Worm (Caenorhabditis elegans) whole organism, mixed stage, embryonic: Measurements from ENCODE around the gene C09E9.1.

ENCODE experiments used
- bed-3 ChIP-seq: fragments of 200-800 bp; sonication (Bioruptor generic); optimal IDR thresholded peaks from 3 replicates; lab custom pipeline; 2018; ENCODE audit warnings: mild to moderate bottlenecking, missing genetic modification characterization, moderate library complexity, missing compliant biosample characterization
- blmp-1 ChIP-seq: fragments of 150-350 bp; optimal IDR thresholded peaks from 2 replicates; lab custom pipeline; 2014; ENCODE audit warnings: missing biosample characterization, missing genetic modification characterization
- ces-1 ChIP-seq: fragments of 150-350 bp; optimal IDR thresholded peaks from 2 replicates; lab custom pipeline; 2014; ENCODE audit warnings: missing biosample characterization, missing genetic modification reagents, missing genetic modification characterization
- elt-3 ChIP-seq: fragments of 150-350 bp; optimal IDR thresholded peaks from 2 replicates; lab custom pipeline; 2014; ENCODE audit warnings: missing biosample characterization, missing genetic modification characterization
- lin-13 ChIP-seq: fragments of 150-350 bp; optimal IDR thresholded peaks from 2 replicates; lab custom pipeline; 2014; ENCODE audit warnings: missing biosample characterization, missing genetic modification characterization
- lin-32 ChIP-seq: fragments of 200-800 bp; sonication (Bioruptor generic); optimal IDR thresholded peaks from 2 replicates; lab custom pipeline; 2018; ENCODE audit warnings: mild to moderate bottlenecking, missing genetic modification characterization, missing compliant biosample characterization
- lsy-2 ChIP-seq: fragments of 150-350 bp; optimal IDR thresholded peaks from 2 replicates; lab custom pipeline; 2014; ENCODE audit warnings: missing biosample characterization, missing genetic modification characterization
- mab-5 ChIP-seq: fragments of 150-350 bp; optimal IDR thresholded peaks from 2 replicates; lab custom pipeline; 2014; ENCODE audit warnings: missing biosample characterization, missing genetic modification characterization
- nhr-237 ChIP-seq: fragments of 150-350 bp; optimal IDR thresholded peaks from 2 replicates; lab custom pipeline; 2014; ENCODE audit warnings: missing biosample characterization, missing genetic modification characterization
- nhr-76 ChIP-seq: sonication (generic microtip); optimal IDR thresholded peaks from 2 replicates; lab custom pipeline; 2017; ENCODE audit warnings: missing biosample characterization, missing genetic modification characterization
- pha-4 ChIP-seq: fragments of 150-350 bp; optimal IDR thresholded peaks from 2 replicates; lab custom pipeline; 2018; ENCODE audit warnings: missing biosample characterization, missing genetic modification reagents, missing genetic modification characterization
- sem-2 ChIP-seq: fragments of 200-800 bp; sonication (Bioruptor generic); optimal IDR thresholded peaks from 2 replicates; lab custom pipeline; 2018; ENCODE audit warnings: mild to moderate bottlenecking, missing genetic modification characterization, missing compliant biosample characterization
- snpc-4 ChIP-seq: fragments of 150-350 bp; optimal IDR thresholded peaks from 2 replicates; lab custom pipeline; 2014; ENCODE audit warnings: missing biosample characterization, missing genetic modification characterization
- ztf-11 ChIP-seq: fragments of 150-350 bp; optimal IDR thresholded peaks from 2 replicates; lab custom pipeline; 2014; ENCODE audit warnings: missing biosample characterization, missing genetic modification characterization

DNA sequence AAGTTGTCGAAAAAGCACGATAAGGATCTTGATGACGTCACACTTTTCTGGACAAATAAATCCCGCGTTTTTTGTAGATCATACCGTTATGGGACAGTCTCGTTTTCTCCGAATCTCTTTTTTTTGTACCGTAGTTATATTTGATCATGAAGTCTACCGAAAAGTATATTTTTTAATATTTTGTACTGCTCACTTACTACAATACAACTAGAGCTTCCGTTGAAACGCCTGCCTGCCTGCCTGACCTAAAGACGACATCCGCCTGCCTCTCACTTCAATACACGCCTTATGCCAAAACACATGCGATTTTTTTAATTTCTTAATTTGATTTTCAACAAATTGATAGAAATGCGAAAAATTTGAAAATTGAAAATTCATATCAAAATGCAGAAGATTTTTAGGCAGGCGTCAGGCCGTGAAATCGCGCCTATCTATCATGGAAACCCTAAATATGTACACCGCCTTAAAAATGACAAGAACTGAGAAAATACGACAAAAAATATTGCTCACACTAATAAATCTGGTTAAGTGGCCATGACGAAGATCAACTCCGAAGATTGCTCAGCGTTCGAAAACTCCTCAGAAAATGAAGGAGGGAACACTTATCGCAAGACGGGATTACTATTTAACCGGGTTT is 49.0 kb upstream of the C09E9.1 start, which contains the start of gene W09G12.8:
- no peak for TF ChIP-seq pha-4 (tag; lab: Kevin White, UChicago)
- TF ChIP-seq snpc-4 (tag; lab: Kevin White, UChicago): no peak
- TF ChIP-seq ztf-11 (tag; lab: Kevin White, UChicago): no peak
- TF ChIP-seq ces-1 (GFP tag; lab: Kevin White, UChicago): no peak
- no peak for TF ChIP-seq nhr-76 (tag; lab: Kevin White, UChicago)
- no peak for TF ChIP-seq elt-3 (tag; lab: Kevin White, UChicago)
- no peak for TF ChIP-seq sem-2 (GFP tag; lab: Kevin White, UChicago)
- TF ChIP-seq lin-13 (tag; lab: Kevin White, UChicago): no peak
- no peak for TF ChIP-seq nhr-237 (tag; lab: Kevin White, UChicago)
- no peak for TF ChIP-seq bed-3 (GFP tag; lab: Kevin White, UChicago)
- TF ChIP-seq blmp-1: no peak
- no peak for TF ChIP-seq lsy-2 (tag; lab: Kevin White, UChicago)
- no peak for TF ChIP-seq mab-5 (tag; lab: Kevin White, UChicago)
- TF ChIP-seq lin-32: no peak
